Fruit fly (Drosophila melanogaster) whole organism, embryonic: ENCODE data around the gene CG33181.

ENCODE experiments used
- Atf-2 ChIP-seq: fragments of 200-800 bp; sonication (Bioruptor generic); optimal IDR thresholded peaks from 2 replicates; lab custom pipeline; 2016; ENCODE audit warnings: missing biosample characterization, missing genetic modification characterization
- Atf6 ChIP-seq: fragments of 200-800 bp; sonication (Bioruptor generic); IDR thresholded peaks from 2 replicates; pipeline ENCODE4 v1.3.6; 2022; ENCODE audit warnings: missing biosample characterization, missing genetic modification characterization
- BEAF-32 ChIP-seq: fragments of 200-800 bp; sonication (Bioruptor generic); optimal IDR thresholded peaks from 3 replicates; lab custom pipeline; 2017; ENCODE audit warnings: missing biosample characterization, missing genetic modification characterization, mild to moderate bottlenecking, moderate library complexity, missing genetic modification reagents
- CG10979 ChIP-seq: fragments of 200-800 bp; sonication (Bioruptor generic); optimal IDR thresholded peaks from 2 replicates; lab custom pipeline; 2018; ENCODE audit warnings: missing biosample characterization, mild to moderate bottlenecking, missing genetic modification characterization, moderate library complexity
- CG11093 ChIP-seq: fragments of 200-800 bp; sonication (Bioruptor generic); IDR thresholded peaks from 3 replicates; pipeline ENCODE4 v1.3.6; 2022; ENCODE audit warnings: missing biosample characterization, missing genetic modification characterization
- CG11456 ChIP-seq: fragments of 200-800 bp; sonication (Bioruptor generic); IDR thresholded peaks from 3 replicates; pipeline ENCODE4 v1.3.6; 2022; ENCODE audit warnings: missing biosample characterization, missing genetic modification characterization
- CG11695 ChIP-seq: fragments of 200-800 bp; sonication (Bioruptor generic); IDR thresholded peaks from 3 replicates; pipeline ENCODE4 v1.3.6; 2022; ENCODE audit warnings: missing biosample characterization, missing genetic modification characterization
- CG12219 ChIP-seq: fragments of 200-800 bp; sonication (Bioruptor generic); optimal IDR thresholded peaks from 3 replicates; lab custom pipeline; 2018; ENCODE audit warnings: missing biosample characterization, mild to moderate bottlenecking, missing genetic modification characterization
- CG12744 ChIP-seq: fragments of 200-800 bp; sonication (Bioruptor generic); optimal IDR thresholded peaks from 2 replicates; lab custom pipeline; 2016; ENCODE audit warnings: missing biosample characterization, missing genetic modification characterization
- CG15073 ChIP-seq: fragments of 200-800 bp; sonication (Bioruptor generic); optimal IDR thresholded peaks from 2 replicates; lab custom pipeline; 2016; ENCODE audit warnings: missing biosample characterization, missing genetic modification characterization
- CG15269 ChIP-seq: fragments of 200-800 bp; sonication (Bioruptor generic); optimal IDR thresholded peaks from 2 replicates; lab custom pipeline; 2018; ENCODE audit warnings: missing biosample characterization, mild to moderate bottlenecking, missing genetic modification characterization, moderate library complexity
- CG15514 ChIP-seq: fragments of 200-800 bp; sonication (Bioruptor generic); optimal IDR thresholded peaks from 3 replicates; lab custom pipeline; 2017; ENCODE audit warnings: missing biosample characterization, missing genetic modification characterization, mild to moderate bottlenecking, moderate library complexity, missing genetic modification reagents
- CG1603 ChIP-seq: fragments of 200-800 bp; sonication (Bioruptor generic); optimal IDR thresholded peaks from 2 replicates; lab custom pipeline; 2019; ENCODE audit warnings: missing biosample characterization, mild to moderate bottlenecking, missing genetic modification characterization, moderate library complexity
- CG16815 ChIP-seq: fragments of 200-800 bp; sonication (Bioruptor generic); optimal IDR thresholded peaks from 3 replicates; lab custom pipeline; 2017; ENCODE audit warnings: missing biosample characterization, mild to moderate bottlenecking, missing genetic modification characterization
- CG18764 ChIP-seq: fragments of 200-800 bp; sonication (Bioruptor generic); optimal IDR thresholded peaks from 3 replicates; lab custom pipeline; 2016; ENCODE audit warnings: missing biosample characterization, missing genetic modification characterization
- CG2202 ChIP-seq: fragments of 200-800 bp; sonication (Bioruptor generic); optimal IDR thresholded peaks from 2 replicates; lab custom pipeline; 2018; ENCODE audit warnings: missing biosample characterization, mild to moderate bottlenecking, missing genetic modification characterization
- CG2875 ChIP-seq: fragments of 200-800 bp; sonication (Bioruptor generic); optimal IDR thresholded peaks from 2 replicates; lab custom pipeline; 2017; ENCODE audit warnings: missing biosample characterization, mild to moderate bottlenecking, missing genetic modification characterization, missing genetic modification reagents
- CG4328 ChIP-seq: fragments of 200-800 bp; sonication (Bioruptor generic); optimal IDR thresholded peaks from 3 replicates; lab custom pipeline; 2017; ENCODE audit warnings: missing biosample characterization, missing genetic modification reagents, missing genetic modification characterization
- CG7372 ChIP-seq: fragments of 200-800 bp; sonication (Bioruptor generic); IDR thresholded peaks from 2 replicates; pipeline ENCODE4 v1.3.6; 2022; ENCODE audit warnings: missing biosample characterization, missing genetic modification characterization
- CrebB ChIP-seq: fragments of 200-800 bp; sonication (Bioruptor generic); optimal IDR thresholded peaks from 3 replicates; lab custom pipeline; 2018; ENCODE audit warnings: missing biosample characterization, mild to moderate bottlenecking, missing genetic modification characterization
- D ChIP-seq, 2 experiments: fragments of 200-800 bp in 1 of 2; fragments of >200 bp in 1 of 2; sonication (Bioruptor generic) in 1 of 2; optimal IDR thresholded peaks; 2 replicates in 1 of 2; 3 replicates in 1 of 2; lab custom pipeline; 2017; ENCODE audit warnings: mild to moderate bottlenecking in 1 of 2, missing biosample characterization in 1 of 2, missing genetic modification characterization in 1 of 2, missing genetic modification reagents in 1 of 2
- Deaf1 ChIP-seq: fragments of 200-800 bp; optimal IDR thresholded peaks from 3 replicates; lab custom pipeline; 2019; ENCODE audit warnings: missing biosample characterization, mild to moderate bottlenecking, missing genetic modification characterization, moderate library complexity
- Drgx ChIP-seq: fragments of 200-800 bp; sonication (Bioruptor generic); IDR thresholded peaks from 2 replicates; pipeline ENCODE4 v1.3.6; 2022; ENCODE audit warnings: missing biosample characterization, missing genetic modification characterization
- Kr ChIP-seq: fragments of 200-800 bp; sonication (Bioruptor generic); optimal IDR thresholded peaks from 2 replicates; lab custom pipeline; 2017; ENCODE audit warnings: missing biosample characterization, mild to moderate bottlenecking, missing genetic modification characterization
- NC2α ChIP-seq: fragments of 200-800 bp; sonication (Bioruptor generic); optimal IDR thresholded peaks from 2 replicates; lab custom pipeline; 2016; ENCODE audit warnings: missing biosample characterization, missing genetic modification characterization
- Usf ChIP-seq: fragments of 200-800 bp; sonication (Bioruptor generic); optimal IDR thresholded peaks from 2 replicates; lab custom pipeline; 2017; ENCODE audit warnings: missing genotype, missing biosample characterization, missing genetic modification characterization
- Vsx1 ChIP-seq: fragments of 200-800 bp; sonication (Bioruptor generic); optimal IDR thresholded peaks from 2 replicates; lab custom pipeline; 2017; ENCODE audit warnings: missing biosample characterization, mild to moderate bottlenecking, missing genetic modification characterization, missing genetic modification reagents
- bsh ChIP-seq, 2 experiments: fragments of 200-800 bp; sonication (Bioruptor generic); optimal IDR thresholded peaks; 2 replicates each; lab custom pipeline; 2017 to 2018; ENCODE audit warnings: mild to moderate bottlenecking in 2 of 2, missing biosample characterization in 2 of 2, missing genetic modification characterization in 2 of 2, moderate library complexity in 1 of 2
- cg ChIP-seq: fragments of 200-800 bp; sonication (Bioruptor generic); optimal IDR thresholded peaks from 3 replicates; lab custom pipeline; 2019; ENCODE audit warnings: missing biosample characterization, mild to moderate bottlenecking, missing genetic modification characterization, moderate library complexity
- ci ChIP-seq: fragments of 200-800 bp; sonication (Bioruptor generic); IDR thresholded peaks from 3 replicates; pipeline ENCODE4 v1.3.6; 2022; ENCODE audit warnings: missing biosample characterization, missing genetic modification characterization
- crol ChIP-seq: fragments of 200-800 bp; sonication (Bioruptor generic); IDR thresholded peaks from 2 replicates; pipeline ENCODE4 v1.3.6; 2022; ENCODE audit warnings: missing biosample characterization, missing genetic modification characterization
- ems ChIP-seq: fragments of 200-800 bp; sonication (Bioruptor generic); optimal IDR thresholded peaks from 3 replicates; lab custom pipeline; 2016; ENCODE audit warnings: missing biosample characterization, missing genetic modification characterization
- en ChIP-seq: fragments of 200-800 bp; sonication (Bioruptor generic); optimal IDR thresholded peaks from 2 replicates; lab custom pipeline; 2016; ENCODE audit warnings: missing biosample characterization, missing genetic modification characterization
- ftz-f1 ChIP-seq: fragments of 200-800 bp; sonication (Bioruptor generic); optimal IDR thresholded peaks from 2 replicates; lab custom pipeline; 2016; ENCODE audit warnings: missing biosample characterization, missing genetic modification characterization
- gce ChIP-seq: fragments of 200-800 bp; sonication (Bioruptor generic); IDR thresholded peaks from 3 replicates; pipeline ENCODE4 v1.3.6; 2022; ENCODE audit warnings: missing biosample characterization, missing genetic modification characterization
- gfzf ChIP-seq: fragments of 200-800 bp; sonication (Bioruptor generic); optimal IDR thresholded peaks from 2 replicates; lab custom pipeline; 2016; ENCODE audit warnings: missing biosample characterization, mild to moderate bottlenecking, missing genetic modification characterization, moderate library complexity
- grn ChIP-seq: fragments of 200-800 bp; sonication (Bioruptor generic); optimal IDR thresholded peaks from 3 replicates; lab custom pipeline; 2017; ENCODE audit warnings: missing biosample characterization, missing genetic modification characterization
- hkb ChIP-seq, 2 experiments: fragments of 200-800 bp in 1 of 2; fragments of >200 bp in 1 of 2; sonication (Bioruptor generic) in 1 of 2; IDR thresholded peaks in 1 of 2; optimal IDR thresholded peaks in 1 of 2; 2 replicates each; pipeline versions ENCODE4 v1.3.6 to Lab custom; 2017 to 2022; ENCODE audit warnings: missing biosample characterization in 1 of 2, missing genetic modification characterization in 1 of 2
- kah ChIP-seq: fragments of 200-800 bp; sonication (Bioruptor generic); optimal IDR thresholded peaks from 2 replicates; lab custom pipeline; 2018; ENCODE audit warnings: missing biosample characterization, mild to moderate bottlenecking, missing genetic modification characterization
- kay ChIP-seq: fragments of 200-800 bp; sonication (Bioruptor generic); optimal IDR thresholded peaks from 2 replicates; lab custom pipeline; 2016; ENCODE audit warnings: missing biosample characterization, missing genetic modification characterization
- nom ChIP-seq: fragments of 200-800 bp; sonication (Bioruptor generic); optimal IDR thresholded peaks from 2 replicates; lab custom pipeline; 2017; ENCODE audit warnings: missing biosample characterization, missing genetic modification characterization, mild to moderate bottlenecking, moderate library complexity, missing genetic modification reagents
- ro ChIP-seq: fragments of 200-800 bp; sonication (Bioruptor generic); IDR thresholded peaks from 2 replicates; pipeline ENCODE4 v1.3.6; 2022; ENCODE audit warnings: missing biosample characterization, missing genetic modification characterization
- sd ChIP-seq: fragments of 200-800 bp; sonication (Bioruptor generic); optimal IDR thresholded peaks from 3 replicates; lab custom pipeline; 2018; ENCODE audit warnings: missing biosample characterization, mild to moderate bottlenecking, missing genetic modification characterization, moderate library complexity
- sens ChIP-seq: fragments of 200-800 bp; sonication (Bioruptor generic); peaks from one replicate; lab custom pipeline; 2016; ENCODE audit warnings: missing biosample characterization, missing genetic modification characterization
- slbo ChIP-seq: fragments of 200-800 bp; sonication (Bioruptor generic); IDR thresholded peaks from 2 replicates; pipeline ENCODE4 v1.3.6; 2022; ENCODE audit warnings: missing biosample characterization, missing genetic modification characterization
- sob ChIP-seq: fragments of 200-800 bp; sonication (Bioruptor generic); IDR thresholded peaks from 2 replicates; pipeline ENCODE4 v1.3.6; 2022; ENCODE audit warnings: missing biosample characterization, missing genetic modification characterization
- tna ChIP-seq: fragments of 200-800 bp; sonication (Bioruptor generic); IDR thresholded peaks from 2 replicates; pipeline ENCODE4 v1.3.6; 2022; ENCODE audit warnings: missing biosample characterization, missing genetic modification characterization; ENCODE audit not compliant: partially characterized antibody
- toy ChIP-seq: fragments of 200-800 bp; sonication (Bioruptor generic); IDR thresholded peaks from 2 replicates; pipeline ENCODE4 v1.3.6; 2022; ENCODE audit warnings: missing biosample characterization, missing genetic modification characterization
- unc-4 ChIP-seq: fragments of 200-800 bp; sonication (Bioruptor generic); IDR thresholded peaks from 2 replicates; pipeline ENCODE4 v1.3.6; 2022; ENCODE audit warnings: missing biosample characterization, missing genetic modification characterization; ENCODE audit not compliant: partially characterized antibody

Gene CG33181

dm6 chrX:8455019-8455555, 34.1 kb upstream of the CG33181 start, which contains the start of gene org-1 (continued):
- TF ChIP-seq D (optimal IDR thresholded peaks at IDR 0.05; lab: Kevin White, UChicago) (no peak), D (GFP tag; optimal IDR thresholded peaks at IDR 0.05; lab: Kevin White, UChicago) (peak; percentile 96), CG11093 (GFP tag; lab: Robert Waterston, UW) (peak; percentile 98), BEAF-32 (GFP tag; lab: Kevin White, UChicago) (no peak), toy (GFP tag; lab: Robert Waterston, UW) (peak; percentile 95), CG15269 (peak; percentile 95), CG15514 (GFP tag; lab: Kevin White, UChicago) (peak; percentile 72), CG7372 (GFP tag; lab: Robert Waterston, UW) (peak; percentile 98), NC2α (GFP tag; lab: Kevin White, UChicago) (peak; percentile 33), sd (tag; lab: Kevin White, UChicago) (peak; percentile 72), CG15073 (GFP tag; lab: Kevin White, UChicago) (peak; percentile 76), CG11456 (GFP tag; lab: Robert Waterston, UW) (peak; percentile 97), kay (GFP tag; lab: Kevin White, UChicago) (peak; percentile 85), unc-4 (no peak), CrebB (tag; lab: Kevin White, UChicago) (peak; percentile 90), sens (GFP tag; lab: Kevin White, UChicago) (peak; percentile 98), slbo (GFP tag; lab: Robert Waterston, UW) (peak; percentile 97), CG12219 (GFP tag; lab: Kevin White, UChicago) (peak; percentile 95), ci (GFP tag; lab: Robert Waterston, UW) (peak; percentile 98), cg (GFP tag; lab: Kevin White, UChicago) (no peak), Drgx (GFP tag; lab: Robert Waterston, UW) (peak; percentile 93), sob (GFP tag; lab: Robert Waterston, UW) (peak; percentile 96), ro (peak; percentile 94), CG18764 (GFP tag; lab: Kevin White, UChicago) (peak; percentile 87), CG16815 (GFP tag; lab: Kevin White, UChicago) (peak; percentile 95), CG10979 (tag; lab: Kevin White, UChicago) (peak; percentile 97), CG1603 (tag; lab: Kevin White, UChicago) (peak; percentile 97), CG2202 (tag; lab: Kevin White, UChicago) (peak; percentile 90), Kr (GFP tag; lab: Kevin White, UChicago) (peak; percentile 48), CG4328 (GFP tag; lab: Kevin White, UChicago) (peak; percentile 88), Vsx1 (GFP tag; lab: Kevin White, UChicago) (peak; percentile 83), gce (GFP tag; lab: Robert Waterston, UW) (peak; percentile 97), CG11695 (GFP tag; lab: Robert Waterston, UW) (peak; percentile 95), Usf (GFP tag; lab: Kevin White, UChicago) (peak; percentile 91), hkb (optimal IDR thresholded peaks at IDR 0.05; lab: Kevin White, UChicago) (no peak), hkb (GFP tag; IDR thresholded peaks at IDR 0.05; lab: Robert Waterston, UW) (peak; percentile 97), CG12744 (GFP tag; lab: Kevin White, UChicago) (peak; percentile 76), nom (GFP tag; lab: Kevin White, UChicago) (peak; percentile 84), tna (GFP tag; lab: Robert Waterston, UW) (no peak), bsh (GFP tag; optimal IDR thresholded peaks at IDR 0.05; lab: Kevin White, UChicago) (peak; percentile 78 to 98), gfzf (no peak), Atf6 (GFP tag; lab: Robert Waterston, UW) (peak; percentile 91), ftz-f1 (GFP tag; lab: Kevin White, UChicago) (no peak), grn (GFP tag; lab: Kevin White, UChicago) (peak; percentile 51), Deaf1 (tag; lab: Kevin White, UChicago) (peak; percentile 65), crol (GFP tag; lab: Robert Waterston, UW) (peak; percentile 91), ems (GFP tag; lab: Kevin White, UChicago) (peak; percentile 79), CG2875 (GFP tag; lab: Kevin White, UChicago) (peak; percentile 92), en (GFP tag; lab: Kevin White, UChicago) (peak; percentile 62), kah (GFP tag; lab: Kevin White, UChicago) (peak; percentile 84), Atf-2 (GFP tag; lab: Kevin White, UChicago) (peak; percentile 80)
